Fruit fly (Drosophila melanogaster) whole organism, wandering third instar larva: Measurements from ENCODE around the gene CG32815.

ENCODE experiments used
- Abd-B ChIP-seq: fragments of >200 bp; optimal IDR thresholded peaks from 2 replicates; lab custom pipeline; 2017; ENCODE audit warnings: missing biosample characterization, missing genetic modification characterization
- CrebA ChIP-seq: fragments of 200-800 bp; sonication (Bioruptor generic); optimal IDR thresholded peaks from 2 replicates; lab custom pipeline; 2016; ENCODE audit warnings: missing biosample characterization, mild to moderate bottlenecking, missing genetic modification characterization, borderline replicate concordance
- Dfd ChIP-seq: fragments of >200 bp; optimal IDR thresholded peaks from 2 replicates; lab custom pipeline; 2017; ENCODE audit warnings: missing biosample characterization, missing genetic modification characterization
- Dif ChIP-seq: fragments of 200-275, 200-300 bp; sonication (Bioruptor generic); optimal IDR thresholded peaks from 2 replicates; lab custom pipeline; 2018; ENCODE audit warnings: missing biosample characterization, missing genetic modification characterization; ENCODE audit not compliant: partially characterized antibody
- GATAd ChIP-seq: sonication (Bioruptor generic); optimal IDR thresholded peaks from 2 replicates; lab custom pipeline; 2016; ENCODE audit warnings: missing biosample characterization, missing genetic modification characterization
- Jra ChIP-seq: sonication (Bioruptor generic); optimal IDR thresholded peaks from 2 replicates; lab custom pipeline; 2016; ENCODE audit warnings: missing biosample characterization, missing genetic modification characterization
- OdsH ChIP-seq: fragments of 200-800 bp; sonication (Bioruptor generic); optimal IDR thresholded peaks from 2 replicates; lab custom pipeline; 2016; ENCODE audit warnings: missing biosample characterization, mild to moderate bottlenecking, missing genetic modification characterization
- Sp1 ChIP-seq: fragments of 200-800 bp; sonication (Bioruptor generic); optimal IDR thresholded peaks from 3 replicates; lab custom pipeline; 2019; ENCODE audit warnings: missing biosample characterization, mild to moderate bottlenecking, missing genetic modification characterization, moderate library complexity
- dl ChIP-seq, 2 experiments: fragments of 175-275, 200-275 bp in 1 of 2; fragments of 200-275 bp in 1 of 2; sonication (Bioruptor generic); optimal IDR thresholded peaks; lab custom pipeline; 2018; ENCODE audit warnings: mild to moderate bottlenecking in 2 of 2, missing biosample characterization in 2 of 2, missing genetic modification characterization in 2 of 2, moderate library complexity in 2 of 2; ENCODE audit not compliant: partially characterized antibody in 2 of 2, insufficient read depth in 1 of 2
- dmrt93B ChIP-seq: fragments of 200-800 bp; sonication (Bioruptor generic); optimal IDR thresholded peaks from 2 replicates; lab custom pipeline; 2018; ENCODE audit warnings: missing biosample characterization, mild to moderate bottlenecking, missing genetic modification characterization
- sage ChIP-seq: fragments of 200-800 bp; sonication (Bioruptor generic); optimal IDR thresholded peaks from 2 replicates; lab custom pipeline; 2016; ENCODE audit warnings: missing biosample characterization, mild to moderate bottlenecking, missing genetic modification characterization
- usp ChIP-seq: fragments of >200 bp; optimal IDR thresholded peaks from 2 replicates; lab custom pipeline; 2017; ENCODE audit warnings: missing biosample characterization, missing genetic modification characterization
- woc ChIP-seq: sonication (Bioruptor generic); optimal IDR thresholded peaks from 2 replicates; lab custom pipeline; 2016; ENCODE audit warnings: missing biosample characterization, mild to moderate bottlenecking, missing genetic modification characterization

DNA sequence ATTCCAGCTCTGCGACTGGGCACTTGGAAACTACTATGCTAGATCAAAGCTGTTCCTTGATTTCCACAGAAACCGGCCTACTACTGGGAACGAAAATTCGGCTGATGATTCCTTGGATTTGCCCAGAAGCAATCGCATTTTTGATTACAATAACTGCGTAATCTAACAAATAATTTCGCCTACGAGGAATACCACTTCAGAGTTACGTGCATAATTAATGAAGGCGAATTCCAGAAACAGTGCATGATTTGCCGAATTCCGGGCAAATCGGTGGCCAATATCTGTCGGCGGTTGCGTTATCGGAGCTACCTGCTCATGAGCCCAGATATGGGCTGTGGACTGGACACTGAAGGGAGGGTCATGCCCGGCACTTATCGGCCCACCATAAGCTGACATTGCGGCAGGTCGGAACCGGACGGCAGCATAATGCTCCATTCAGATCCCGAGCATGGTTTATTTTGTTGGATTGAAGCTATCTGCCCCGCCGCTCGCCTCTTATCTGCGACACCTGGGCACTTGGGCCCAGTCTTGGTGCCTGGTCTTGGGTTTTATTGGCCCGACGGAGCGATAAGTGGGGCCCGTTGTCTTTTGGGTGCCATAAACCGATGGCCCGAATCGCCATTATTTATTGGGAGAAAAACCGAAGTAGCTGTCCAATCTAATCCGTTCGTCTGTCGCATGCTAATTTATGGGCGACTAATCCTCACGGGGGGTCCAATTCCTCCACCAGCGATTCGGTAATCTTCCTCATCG lies 2.0 kb upstream of the CG32815 start, which contains the start of gene CG3708:
- TF ChIP-seq Dif (GFP tag; lab: Kevin White, UChicago) (no peak), Jra (GFP tag; lab: Kevin White, UChicago) (no peak), CrebA (GFP tag; lab: Kevin White, UChicago) (no peak), dl (GFP tag; optimal IDR thresholded peaks at IDR 0.05; lab: Kevin White, UChicago; ENCODE audit: insufficient read depth in 1 of 2, partially characterized antibody in 2 of 2) (no peak), Dfd (GFP tag; lab: Kevin White, UChicago) (no peak), sage (no peak), OdsH (GFP tag; lab: Kevin White, UChicago) (no peak), Abd-B (GFP tag; lab: Kevin White, UChicago) (no peak), Sp1 (GFP tag; lab: Kevin White, UChicago) (no peak), dmrt93B (GFP tag; lab: Kevin White, UChicago) (no peak), GATAd (no peak), woc (GFP tag; lab: Kevin White, UChicago) (no peak), usp (GFP tag; lab: Kevin White, UChicago) (no peak)
